Fruit fly (Drosophila melanogaster): ENCODE data around the gene CG2004.

The CG2004 gene

dm6 chrX:8709234-8709843 is 5.4 kb downstream of the CG2004 start, which contains the start of gene Hexo2 (continued):
- TF ChIP-seq CG16813 (GFP tag; IDR thresholded peaks at IDR 0.05; ENCODE audit: partially characterized antibody), result no peak
- TF ChIP-seq zen2 (GFP tag; IDR thresholded peaks at IDR 0.05; ENCODE audit: partially characterized antibody), result no peak
- TF ChIP-seq phol (tag; optimal IDR thresholded peaks at IDR 0.05), result peak; percentile 93
- TF ChIP-seq CG1024 (GFP tag; IDR thresholded peaks at IDR 0.05), result peak; percentile 95
- TF ChIP-seq CHES-1-like (GFP tag; optimal IDR thresholded peaks at IDR 0.05), result peak; percentile 91
- peak; percentile 59 for TF ChIP-seq kni (GFP tag; optimal IDR thresholded peaks at IDR 0.05)
- no peak for TF ChIP-seq mld (GFP tag; IDR thresholded peaks at IDR 0.05; ENCODE audit: partially characterized antibody)
- TF ChIP-seq CG9876 (GFP tag; optimal IDR thresholded peaks at IDR 0.05), result peak; percentile 88
- no peak for TF ChIP-seq eve (GFP tag; optimal IDR thresholded peaks at IDR 0.05)
- TF ChIP-seq Ptx1 (GFP tag; IDR thresholded peaks at IDR 0.05), result peak; percentile 96
- peak; percentile 72 for TF ChIP-seq CG15514 (GFP tag; optimal IDR thresholded peaks at IDR 0.05)
- no peak for TF ChIP-seq Dll (GFP tag; IDR thresholded peaks at IDR 0.05; ENCODE audit: partially characterized antibody)
- TF ChIP-seq lilli (GFP tag; optimal IDR thresholded peaks at IDR 0.05), result peak; percentile 90
- peak; percentile 87 for TF ChIP-seq CG7556 (GFP tag; optimal IDR thresholded peaks at IDR 0.05)
- TF ChIP-seq nau (GFP tag; optimal IDR thresholded peaks at IDR 0.05), result peak; percentile 85
- no peak for TF ChIP-seq usp (GFP tag; optimal IDR thresholded peaks at IDR 0.05)
- peak; percentile 95; the same call in 2 of the 3 replicates for TF ChIP-seq gce (GFP tag; IDR thresholded peaks at IDR 0.05)
- TF ChIP-seq sd (tag; optimal IDR thresholded peaks at IDR 0.05), result peak; percentile 44
- peak; percentile 92 for TF ChIP-seq ems (GFP tag; optimal IDR thresholded peaks at IDR 0.05)
- TF ChIP-seq tin (GFP tag; optimal IDR thresholded peaks at IDR 0.05), result peak; percentile 95
- TF ChIP-seq ind (GFP tag; optimal IDR thresholded peaks at IDR 0.05), result peak; percentile 94
- peak; percentile 93 for TF ChIP-seq NC2β (GFP tag; optimal IDR thresholded peaks at IDR 0.05)
- peak; percentile 5 for TF ChIP-seq Elba2 (GFP tag; optimal IDR thresholded peaks at IDR 0.05)
- peak; percentile 73 for TF ChIP-seq twi (tag; optimal IDR thresholded peaks at IDR 0.05)
- peak; percentile 94 for TF ChIP-seq sob (GFP tag; IDR thresholded peaks at IDR 0.05)
- TF ChIP-seq CG4424 (GFP tag; optimal IDR thresholded peaks at IDR 0.05), result peak; percentile 94
- peak; percentile 89 for TF ChIP-seq Sox100B (GFP tag; optimal IDR thresholded peaks at IDR 0.05)
- TF ChIP-seq ham (GFP tag; IDR thresholded peaks at IDR 0.05), result peak; percentile 54; the same call in 1 of the 2 replicates
- TF ChIP-seq Ada2b (GFP tag; IDR thresholded peaks at IDR 0.05), result peak; percentile 93
- TF ChIP-seq CG8359 (GFP tag; optimal IDR thresholded peaks at IDR 0.05; ENCODE audit: borderline replicate concordance), result peak; percentile 82
- TF ChIP-seq CG14860 (GFP tag; IDR thresholded peaks at IDR 0.05; ENCODE audit: partially characterized antibody), result no peak
- TF ChIP-seq ftz-f1 (GFP tag; optimal IDR thresholded peaks at IDR 0.05), result no peak
- no peak for TF ChIP-seq HLHmδ (GFP tag; optimal IDR thresholded peaks at IDR 0.05)
- TF ChIP-seq Mad (GFP tag; optimal IDR thresholded peaks at IDR 0.05), result peak; percentile 92
- peak; percentile 90 for TF ChIP-seq CG1602 (GFP tag; optimal IDR thresholded peaks at IDR 0.05)
- TF ChIP-seq stc (GFP tag; IDR thresholded peaks at IDR 0.05), result peak; percentile 96
- peak; percentile 85 for TF ChIP-seq crc (GFP tag; optimal IDR thresholded peaks at IDR 0.05)
- TF ChIP-seq CG10543 (GFP tag; optimal IDR thresholded peaks at IDR 0.05), result peak; percentile 30
- peak; percentile 94 for TF ChIP-seq chn (GFP tag; optimal IDR thresholded peaks at IDR 0.05)
- peak; percentile 85 for TF ChIP-seq CG11696 (GFP tag; IDR thresholded peaks at IDR 0.05)
- TF ChIP-seq CG10321 (GFP tag; IDR thresholded peaks at IDR 0.05), result peak; percentile 55; the same call in 1 of the 2 replicates
- TF ChIP-seq pum (GFP tag; optimal IDR thresholded peaks at IDR 0.05), result peak; percentile 95
- peak; percentile 86 for TF ChIP-seq CG13624 (GFP tag; optimal IDR thresholded peaks at IDR 0.05)
- peak; percentile 98 for TF ChIP-seq Drgx (GFP tag; IDR thresholded peaks at IDR 0.05)
- peak; percentile 93 for TF ChIP-seq CG11247 (GFP tag; IDR thresholded peaks at IDR 0.05)
- peak; percentile 91 for TF ChIP-seq slbo (GFP tag; IDR thresholded peaks at IDR 0.05)
- TF ChIP-seq CG8478 (optimal IDR thresholded peaks at IDR 0.05), result no peak
- TF ChIP-seq CG4617 (GFP tag; optimal IDR thresholded peaks at IDR 0.05; ENCODE audit: borderline replicate concordance), result peak; percentile 91
- no peak for TF ChIP-seq Tbp (GFP tag; optimal IDR thresholded peaks at IDR 0.05)
- peak; percentile 97 for TF ChIP-seq CG17328 (GFP tag; IDR thresholded peaks at IDR 0.05)
- TF ChIP-seq dpn (GFP tag; optimal IDR thresholded peaks at IDR 0.05), result peak; percentile 93 to 96

All from whole organism, embryonic.